Worm (Caenorhabditis elegans) whole organism, early embryonic: Measurements from ENCODE around the gene F58G11.4.

Experiments used
- B0310.2 ChIP-seq: sonication (generic microtip); optimal IDR thresholded peaks from 2 replicates; lab custom pipeline; 2016; ENCODE audit warnings: mild to moderate bottlenecking, missing genetic modification characterization, missing compliant biosample characterization
- F13C5.2 ChIP-seq: sonication (generic microtip); optimal IDR thresholded peaks from 2 replicates; lab custom pipeline; 2017; ENCODE audit warnings: mild to moderate bottlenecking, missing genetic modification characterization, inconsistent platforms, missing compliant biosample characterization
- aly-1 ChIP-seq: sonication (generic microtip); optimal IDR thresholded peaks from 2 replicates; lab custom pipeline; 2016; ENCODE audit warnings: missing genetic modification characterization, missing compliant biosample characterization
- ama-1 ChIP-seq: fragments of 150-350 bp; optimal IDR thresholded peaks from 2 replicates; lab custom pipeline; 2014
- ceh-13 ChIP-seq: fragments of 200-800 bp; sonication (Bioruptor generic); optimal IDR thresholded peaks from 2 replicates; lab custom pipeline; 2018; ENCODE audit warnings: mild to moderate bottlenecking, missing genetic modification characterization, missing compliant biosample characterization
- ceh-36 ChIP-seq: sonication (generic microtip); optimal IDR thresholded peaks from 2 replicates; lab custom pipeline; 2016; ENCODE audit warnings: missing genetic modification characterization, inconsistent platforms, missing compliant biosample characterization
- ets-7 ChIP-seq: sonication (generic microtip); optimal IDR thresholded peaks from 2 replicates; lab custom pipeline; 2016; ENCODE audit warnings: missing genotype, missing genetic modification characterization, missing compliant biosample characterization
- flt-1 ChIP-seq: fragments of 200-800 bp; sonication (Bioruptor generic); IDR thresholded peaks from 2 replicates; pipeline ENCODE4 v1.3.6; 2022; ENCODE audit warnings: missing genetic modification characterization, missing compliant biosample characterization
- hmbx-1 ChIP-seq: sonication (generic microtip); optimal IDR thresholded peaks from 2 replicates; lab custom pipeline; 2016; ENCODE audit warnings: mild to moderate bottlenecking, missing genetic modification characterization, missing compliant biosample characterization
- hmg-4 ChIP-seq: fragments of 200-800 bp; sonication (Bioruptor generic); optimal IDR thresholded peaks from 2 replicates; lab custom pipeline; 2018; ENCODE audit warnings: mild to moderate bottlenecking, missing genetic modification characterization, missing compliant biosample characterization
- hnd-1 ChIP-seq: sonication (generic microtip); optimal IDR thresholded peaks from 2 replicates; lab custom pipeline; 2016; ENCODE audit warnings: missing genetic modification characterization, missing compliant biosample characterization
- pes-1 ChIP-seq: fragments of 200-800 bp; sonication (Bioruptor generic); IDR thresholded peaks from 2 replicates; pipeline ENCODE4 v1.3.6; 2022; ENCODE audit warnings: missing genetic modification reagents, missing genetic modification characterization, missing compliant biosample characterization
- scrt-1 ChIP-seq: fragments of 200-800 bp; sonication (Bioruptor generic); IDR thresholded peaks from 2 replicates; pipeline ENCODE4 v1.3.6; 2022; ENCODE audit warnings: missing genetic modification characterization, missing compliant biosample characterization
- sea-1 ChIP-seq: fragments of 200-800 bp; sonication (Bioruptor generic); conservative IDR thresholded peaks from 2 replicates; pipeline ENCODE4 v1.3.6; 2022; ENCODE audit warnings: missing genetic modification characterization, missing compliant biosample characterization
- tbx-11 ChIP-seq: fragments of 200-800 bp; sonication (Bioruptor generic); IDR thresholded peaks from 2 replicates; pipeline ENCODE4 v1.3.6; 2022; ENCODE audit warnings: missing genetic modification characterization, missing compliant biosample characterization
- tbx-37 ChIP-seq: fragments of 200-800 bp; sonication (Bioruptor generic); conservative IDR thresholded peaks from 2 replicates; pipeline ENCODE4 v1.3.6; 2022; ENCODE audit warnings: missing genetic modification reagents, missing genetic modification characterization, missing compliant biosample characterization
- tra-4 ChIP-seq: sonication (generic microtip); optimal IDR thresholded peaks from 2 replicates; lab custom pipeline; 2017; ENCODE audit warnings: missing genetic modification characterization, missing compliant biosample characterization

F58G11.4 gene

ce11 chrV:13654394-13654792 is 18.0 kb upstream of the F58G11.4 start:
- TF ChIP-seq sea-1 (GFP tag; lab: Robert Waterston, UW) (no peak), ama-1 (lab: Kevin White, UChicago) (no peak), F13C5.2 (tag; lab: Kevin White, UChicago) (no peak), pes-1 (GFP tag; lab: Robert Waterston, UW) (no peak)

- TF ChIP-seq tbx-37 (GFP tag; lab: Robert Waterston, UW) (no peak), ama-1 (lab: Kevin White, UChicago) (no peak)
Observed at ce11 chrV:13655202-13655764, 17.1 kb upstream of the F58G11.4 start.

- TF ChIP-seq F13C5.2 (tag; lab: Kevin White, UChicago), result no peak
- no peak for TF ChIP-seq sea-1 (GFP tag; lab: Robert Waterston, UW)
- no peak for TF ChIP-seq scrt-1 (GFP tag; lab: Robert Waterston, UW)
- no peak for TF ChIP-seq tbx-37 (GFP tag; lab: Robert Waterston, UW)
- no peak for TF ChIP-seq hmbx-1 (tag; lab: Kevin White, UChicago)
- no peak for TF ChIP-seq tbx-11
- TF ChIP-seq aly-1 (tag; lab: Kevin White, UChicago), result no peak
Observed at ce11 chrV:13656346-13657254, 15.8 kb upstream of the F58G11.4 start.

ce11 chrV:13657291-13657690 is 15.1 kb upstream of the F58G11.4 start:
- no peak for TF ChIP-seq tbx-37 (GFP tag; lab: Robert Waterston, UW)
- TF ChIP-seq sea-1 (GFP tag; lab: Robert Waterston, UW), result no peak
- TF ChIP-seq scrt-1 (GFP tag; lab: Robert Waterston, UW), result no peak
- TF ChIP-seq ama-1 (lab: Kevin White, UChicago), result no peak
- no peak for TF ChIP-seq tbx-11
- TF ChIP-seq ceh-13, result no peak

- TF ChIP-seq flt-1 (GFP tag; lab: Robert Waterston, UW), result no peak
- TF ChIP-seq hmg-4 (GFP tag; lab: Kevin White, UChicago), result no peak
- TF ChIP-seq ceh-13, result no peak
- TF ChIP-seq tbx-37 (GFP tag; lab: Robert Waterston, UW), result no peak
- no peak for TF ChIP-seq ama-1 (lab: Kevin White, UChicago)
- no peak for TF ChIP-seq pes-1 (GFP tag; lab: Robert Waterston, UW)
- TF ChIP-seq B0310.2 (tag; lab: Kevin White, UChicago), result no peak
- no peak for TF ChIP-seq scrt-1 (GFP tag; lab: Robert Waterston, UW)
Observed at ce11 chrV:13657841-13658338, 14.5 kb upstream of the F58G11.4 start.

ce11 chrV:13658577-13658976 is 13.8 kb upstream of the F58G11.4 start:
- TF ChIP-seq ceh-13 (no peak), scrt-1 (GFP tag; lab: Robert Waterston, UW) (no peak), ceh-36 (no peak), ets-7 (no peak), sea-1 (GFP tag; lab: Robert Waterston, UW) (no peak)

ce11 chrV:13659219-13659618 is 13.2 kb upstream of the F58G11.4 start:
- TF ChIP-seq aly-1 (tag; lab: Kevin White, UChicago) (no peak), hnd-1 (tag; lab: Kevin White, UChicago) (no peak), pes-1 (GFP tag; lab: Robert Waterston, UW) (no peak), tbx-37 (GFP tag; lab: Robert Waterston, UW) (no peak)

- TF ChIP-seq ets-7, result no peak
- no peak for TF ChIP-seq ama-1 (lab: Kevin White, UChicago)
- no peak for TF ChIP-seq F13C5.2 (tag; lab: Kevin White, UChicago)
- TF ChIP-seq hnd-1 (tag; lab: Kevin White, UChicago), result no peak
- TF ChIP-seq hmg-4 (GFP tag; lab: Kevin White, UChicago), result no peak
- no peak for TF ChIP-seq sea-1 (GFP tag; lab: Robert Waterston, UW)
- TF ChIP-seq scrt-1 (GFP tag; lab: Robert Waterston, UW), result no peak
- no peak for TF ChIP-seq hmbx-1 (tag; lab: Kevin White, UChicago)
- no peak for TF ChIP-seq flt-1 (GFP tag; lab: Robert Waterston, UW)
- TF ChIP-seq tbx-11, result no peak
- no peak for TF ChIP-seq pes-1 (GFP tag; lab: Robert Waterston, UW)
- TF ChIP-seq tbx-37 (GFP tag; lab: Robert Waterston, UW), result no peak
- TF ChIP-seq B0310.2 (tag; lab: Kevin White, UChicago), result no peak
- no peak for TF ChIP-seq ceh-36
- TF ChIP-seq tra-4 (tag; lab: Kevin White, UChicago), result no peak
- TF ChIP-seq ceh-13, result no peak
- no peak for TF ChIP-seq aly-1 (tag; lab: Kevin White, UChicago)
Observed at ce11 chrV:13660115-13660514, 12.3 kb upstream of the F58G11.4 start.
